Fruit fly (Drosophila melanogaster) whole organism, embryonic: ENCODE data around the gene H15.

ENCODE experiments used
- CG11723 ChIP-seq: fragments of 200-800 bp; sonication (Bioruptor generic); optimal IDR thresholded peaks from 2 replicates; lab custom pipeline; 2017; ENCODE audit warnings: missing biosample characterization, mild to moderate bottlenecking, missing genetic modification characterization
- CG8478 ChIP-seq: fragments of >200 bp; optimal IDR thresholded peaks from 2 replicates; lab custom pipeline; 2018
- CTCF ChIP-seq: fragments of 200-800 bp; sonication (Bioruptor generic); optimal IDR thresholded peaks from 2 replicates; lab custom pipeline; 2017; ENCODE audit warnings: missing biosample characterization, mild to moderate bottlenecking, missing genetic modification characterization, moderate library complexity
- Hand ChIP-seq: fragments of 200-800 bp; sonication (Bioruptor generic); optimal IDR thresholded peaks from 2 replicates; lab custom pipeline; 2017; ENCODE audit warnings: mild to moderate bottlenecking, missing biosample characterization, missing genetic modification reagents, missing genetic modification characterization
- Mes4 ChIP-seq: fragments of 200-800 bp; sonication (Bioruptor generic); optimal IDR thresholded peaks from 2 replicates; lab custom pipeline; 2016; ENCODE audit warnings: missing biosample characterization, missing genetic modification characterization
- Opbp ChIP-seq: fragments of 200-800 bp; sonication (Bioruptor generic); IDR thresholded peaks from 3 replicates; pipeline ENCODE4 v1.3.6; 2022; ENCODE audit warnings: missing biosample characterization, missing genetic modification characterization; ENCODE audit not compliant: partially characterized antibody
- Xbp1 ChIP-seq: fragments of 200-800 bp; sonication (Bioruptor generic); optimal IDR thresholded peaks from 3 replicates; lab custom pipeline; 2016; ENCODE audit warnings: missing biosample characterization, mild to moderate bottlenecking, missing genetic modification characterization
- gem ChIP-seq: fragments of 200-800 bp; sonication (Bioruptor generic); optimal IDR thresholded peaks from 2 replicates; lab custom pipeline; 2019; ENCODE audit warnings: missing biosample characterization, mild to moderate bottlenecking, missing genetic modification characterization, moderate library complexity
- sc ChIP-seq, 3 experiments: fragments of >200 bp in 2 of 3; fragments of 200-800 bp in 1 of 3; sonication (Bioruptor generic) in 1 of 3; optimal IDR thresholded peaks; 2 replicates in 2 of 3; 3 replicates in 1 of 3; lab custom pipeline; 2017; ENCODE audit warnings: mild to moderate bottlenecking in 1 of 3, missing biosample characterization in 1 of 3, missing genetic modification characterization in 1 of 3, missing genetic modification reagents in 1 of 3

DNA sequence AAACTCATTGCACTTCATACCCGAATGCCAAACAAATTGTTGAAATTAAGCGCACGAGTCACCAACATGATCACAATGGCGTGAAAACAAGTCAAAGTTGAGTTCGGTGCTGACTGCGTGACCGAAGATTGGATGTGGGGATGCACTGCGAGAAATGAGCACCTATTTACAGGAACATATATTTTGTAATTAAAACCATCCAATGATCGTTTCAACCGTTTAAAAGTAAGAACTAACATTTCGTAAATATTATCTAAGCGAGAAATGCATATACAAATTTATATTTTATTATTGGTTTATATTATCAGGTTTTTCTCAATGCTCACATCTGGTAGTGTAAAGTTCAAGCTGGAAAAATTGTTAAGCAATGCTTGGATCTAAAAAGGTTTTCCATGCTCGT lies 25.3 kb upstream of the H15 start:
- TF ChIP-seq CG11723 (GFP tag; lab: Kevin White, UChicago) (no peak), gem (tag; lab: Kevin White, UChicago) (peak; percentile 52), CTCF (GFP tag; lab: Kevin White, UChicago) (no peak), Xbp1 (no peak), Hand (no peak), Mes4 (GFP tag; lab: Kevin White, UChicago) (no peak), Opbp (GFP tag; lab: Robert Waterston, UW) (no peak), CG8478 (lab: Kevin White, UChicago) (no peak), sc (optimal IDR thresholded peaks at IDR 0.05; lab: Kevin White, UChicago) (no peak), sc (GFP tag; optimal IDR thresholded peaks at IDR 0.05; lab: Kevin White, UChicago) (no peak)
